Fruit fly (Drosophila melanogaster) whole organism: ENCODE measurements around the gene CG13362.

Source experiments
- CG8478 ChIP-seq: fragments of >200 bp; optimal IDR thresholded peaks from 2 replicates; lab custom pipeline; 2018; ENCODE audit warnings: inconsistent platforms
- Dll ChIP-seq: fragments of >200 bp; optimal IDR thresholded peaks from 2 replicates; lab custom pipeline; 2017
- EcR ChIP-seq, 2 experiments: fragments of >200 bp; optimal IDR thresholded peaks; 2 replicates each; lab custom pipeline; 2017; ENCODE audit warnings: missing biosample characterization in 2 of 2, missing genetic modification characterization in 2 of 2, missing genetic modification reagents in 2 of 2
- pan ChIP-seq: fragments of >200 bp; optimal IDR thresholded peaks from 2 replicates; lab custom pipeline; 2017
- psq ChIP-seq: fragments of >200 bp; optimal IDR thresholded peaks from 2 replicates; lab custom pipeline; 2017

DNA sequence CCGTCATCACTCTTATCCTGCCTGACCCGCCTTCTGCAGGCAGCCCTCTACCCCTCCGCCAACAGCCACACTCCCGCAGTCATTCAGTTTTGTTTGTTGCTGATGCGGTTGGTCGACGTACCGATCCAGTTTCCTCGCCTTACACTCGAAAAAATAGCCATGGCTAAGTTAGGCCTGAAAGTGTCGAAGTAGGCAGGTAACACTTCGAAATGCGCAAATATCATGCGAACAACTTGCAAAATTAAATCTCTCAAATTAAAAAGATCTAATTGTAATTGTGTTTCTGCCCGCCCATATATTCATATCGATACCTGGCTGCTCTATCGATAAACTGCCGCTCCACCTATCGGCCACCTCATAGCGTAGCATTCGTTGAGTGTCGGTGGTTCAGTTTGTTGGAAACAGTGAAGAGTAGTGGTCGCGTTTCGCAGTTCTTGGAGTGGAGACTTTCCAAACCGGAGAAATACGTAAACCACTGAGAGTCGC lies 18.6 kb upstream of the CG13362 start, which contains the start of gene fz3:
- TF ChIP-seq pan (lab: Kevin White, UChicago) (no peak), CG8478 (lab: Kevin White, UChicago) (no peak), Dll (lab: Kevin White, UChicago) (no peak), psq (lab: Kevin White, UChicago) (no peak), EcR (GFP tag; optimal IDR thresholded peaks at IDR 0.05; lab: Kevin White, UChicago) (no peak)
